Worm (Caenorhabditis elegans): ENCODE data around the gene T22D1.8.

The T22D1.8 gene

DNA sequence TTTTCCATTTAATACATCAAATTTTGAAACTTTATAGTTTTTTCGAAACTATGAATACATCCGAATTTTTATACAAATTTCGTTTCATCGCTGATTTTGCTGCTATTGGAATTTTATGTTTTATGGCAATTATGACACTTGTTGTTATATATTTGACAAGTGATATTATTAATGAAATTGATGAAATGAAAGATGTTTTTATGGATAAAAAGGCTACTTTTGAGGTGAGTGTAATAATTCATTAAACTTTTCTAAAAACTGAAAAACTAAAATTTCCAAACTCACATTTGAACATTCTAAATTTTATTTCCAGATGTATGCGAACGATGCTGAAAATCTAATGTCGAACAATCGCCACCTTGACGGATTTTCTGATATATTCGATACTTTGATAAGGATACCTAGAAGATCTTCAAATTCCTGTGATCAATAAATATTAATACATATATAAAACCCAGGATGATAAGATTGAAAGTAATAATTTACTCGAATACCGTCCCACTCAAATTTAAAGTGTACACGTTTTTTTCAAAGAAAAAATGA, at the start of gene T22D1.8, which contains the start of gene T22D1.17:
TSS of gene T22D1.8 (minus strand) at position 402 of the 543 bp plus-strand sequence.
TSS of gene T22D1.17 (plus strand) at position 51 of the 543 bp plus-strand sequence.
- TF ChIP-seq unc-62 (GFP tag; optimal IDR thresholded peaks at IDR 0.05), result no peak

ce11 chrIV:6954682-6955081, 48.5 kb upstream of the T22D1.8 start:
- TF ChIP-seq unc-62 (GFP tag; optimal IDR thresholded peaks at IDR 0.05), result no peak

- TF ChIP-seq unc-62 (GFP tag; optimal IDR thresholded peaks at IDR 0.05), result no peak
Observed at ce11 chrIV:6951259-6951658, 45.1 kb upstream of the T22D1.8 start.

DNA sequence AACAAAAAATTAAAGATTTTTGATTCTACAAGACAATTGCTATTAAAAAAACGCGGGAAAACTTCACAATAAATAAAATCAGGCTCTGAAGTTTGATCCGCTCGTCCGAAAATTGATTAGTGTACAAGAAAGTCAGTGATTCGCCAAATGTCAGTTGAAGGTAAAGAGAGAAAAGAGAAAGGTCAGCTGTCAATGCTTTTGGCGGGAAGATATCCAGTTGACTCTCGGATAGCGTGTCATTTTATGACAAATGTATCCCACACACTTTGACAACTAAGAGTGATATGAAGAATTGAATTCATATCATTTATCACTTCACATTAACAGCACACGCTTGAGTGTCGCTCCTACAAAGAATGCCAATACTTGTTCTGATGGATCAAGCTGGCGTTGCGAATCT, 40.7 kb upstream of the T22D1.8 start:
- TF ChIP-seq unc-62 (GFP tag; optimal IDR thresholded peaks at IDR 0.05), result no peak

ce11 chrIV:6941101-6941500, 35.0 kb upstream of the T22D1.8 start:
- no peak for TF ChIP-seq unc-62 (GFP tag; optimal IDR thresholded peaks at IDR 0.05)

- no peak for TF ChIP-seq unc-62 (GFP tag; optimal IDR thresholded peaks at IDR 0.05)
Observed at ce11 chrIV:6937548-6937947, 31.4 kb upstream of the T22D1.8 start, which contains the start of gene npr-12. TSS of gene npr-12 (minus strand) at chrIV:6937648.

DNA sequence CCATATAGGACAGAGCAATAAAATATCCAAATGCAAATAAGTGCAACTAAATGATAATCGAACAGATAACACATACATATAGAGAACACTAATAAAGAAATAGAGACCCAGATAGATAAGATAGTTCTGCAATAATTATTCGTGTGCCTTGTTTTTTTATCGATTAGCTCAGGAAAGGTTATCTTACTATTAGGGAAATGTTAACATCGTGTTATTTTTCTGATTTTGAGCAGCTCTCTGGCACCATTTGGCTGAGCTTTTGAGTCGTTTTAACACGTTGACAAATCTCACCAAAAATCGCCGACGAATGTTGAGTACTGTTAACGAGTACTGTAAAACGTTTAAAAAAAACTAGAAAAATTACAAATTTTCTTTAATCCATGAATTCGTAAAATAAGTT, 22.3 kb upstream of the T22D1.8 start, which contains the start of gene cest-6:
TSS of gene cest-6 (minus strand) at position 101 of the 400 bp plus-strand sequence.
- TF ChIP-seq unc-62 (GFP tag; optimal IDR thresholded peaks at IDR 0.05), result no peak

DNA sequence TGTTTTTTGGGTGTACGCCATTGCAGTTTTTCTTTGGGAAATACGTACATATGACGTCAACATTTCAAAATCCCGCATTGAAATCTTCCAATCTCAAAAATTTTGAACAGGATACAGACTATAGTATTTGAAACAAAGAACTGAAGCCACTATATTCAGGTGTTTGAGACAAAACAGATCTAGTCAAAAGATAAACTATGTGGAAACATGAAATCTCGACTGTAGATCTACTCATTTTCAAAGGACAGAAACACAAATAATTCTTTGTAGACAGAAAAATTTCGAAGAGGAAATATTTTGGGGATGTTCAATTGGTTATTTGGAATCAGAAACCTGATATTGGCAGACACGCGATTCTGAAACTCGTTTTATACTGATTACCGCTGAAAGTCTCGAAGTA, 19.4 kb upstream of the T22D1.8 start:
- no peak for TF ChIP-seq unc-62 (GFP tag; optimal IDR thresholded peaks at IDR 0.05)

DNA sequence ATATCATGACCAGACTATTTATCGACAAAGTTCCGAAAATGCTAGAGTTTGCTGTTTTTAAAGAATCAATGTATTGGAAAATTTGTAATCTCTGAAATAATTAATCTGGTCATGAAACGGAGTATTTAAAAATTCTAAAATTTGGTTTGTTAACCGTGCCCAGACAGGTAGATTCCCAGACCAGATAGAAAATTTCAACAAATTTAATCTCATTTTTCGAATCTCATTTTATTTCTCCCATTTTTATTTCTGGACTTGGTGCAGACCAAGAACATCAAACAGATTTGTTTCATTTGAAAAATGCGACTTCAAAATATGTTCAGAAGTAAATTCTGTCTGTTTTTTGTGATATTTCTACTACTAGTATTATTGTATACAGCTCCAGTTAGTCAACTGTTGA, 16.9 kb upstream of the T22D1.8 start, which contains the start of gene T22D1.1:
TSS of gene T22D1.1 (plus strand) at position 301 of the 400 bp plus-strand sequence.
- TF ChIP-seq unc-62 (GFP tag; optimal IDR thresholded peaks at IDR 0.05), result no peak

- TF ChIP-seq unc-62 (GFP tag; optimal IDR thresholded peaks at IDR 0.05), result no peak
Observed at ce11 chrIV:6920063-6920462, 13.9 kb upstream of the T22D1.8 start, which contains the start of gene T22D1.18. TSS of gene T22D1.18 (minus strand) at chrIV:6920163.

- no peak for TF ChIP-seq unc-62 (GFP tag; optimal IDR thresholded peaks at IDR 0.05)
Observed at ce11 chrIV:6919318-6919717, 13.2 kb upstream of the T22D1.8 start, which contains the start of gene ruvb-2. TSS of gene ruvb-2 (minus strand) at chrIV:6919406.

- no peak for TF ChIP-seq unc-62 (GFP tag; optimal IDR thresholded peaks at IDR 0.05)
Observed at ce11 chrIV:6916831-6917230, 10.7 kb upstream of the T22D1.8 start.

- TF ChIP-seq unc-62 (GFP tag; optimal IDR thresholded peaks at IDR 0.05), result no peak
Observed at ce11 chrIV:6912851-6913588, 6.9 kb upstream of the T22D1.8 start, which contains the start of gene T22D1.3. TSS of gene T22D1.3 (plus strand) at chrIV:6913538.

ce11 chrIV:6909863-6910733, 4.0 kb upstream of the T22D1.8 start, which contains the start of the genes rpn-1 and ribo-1:
TSS of gene rpn-1 (minus strand) at chrIV:6909913.
TSS of gene ribo-1 (plus strand) at chrIV:6910683.
- no peak for TF ChIP-seq unc-62 (GFP tag; optimal IDR thresholded peaks at IDR 0.05)

DNA sequence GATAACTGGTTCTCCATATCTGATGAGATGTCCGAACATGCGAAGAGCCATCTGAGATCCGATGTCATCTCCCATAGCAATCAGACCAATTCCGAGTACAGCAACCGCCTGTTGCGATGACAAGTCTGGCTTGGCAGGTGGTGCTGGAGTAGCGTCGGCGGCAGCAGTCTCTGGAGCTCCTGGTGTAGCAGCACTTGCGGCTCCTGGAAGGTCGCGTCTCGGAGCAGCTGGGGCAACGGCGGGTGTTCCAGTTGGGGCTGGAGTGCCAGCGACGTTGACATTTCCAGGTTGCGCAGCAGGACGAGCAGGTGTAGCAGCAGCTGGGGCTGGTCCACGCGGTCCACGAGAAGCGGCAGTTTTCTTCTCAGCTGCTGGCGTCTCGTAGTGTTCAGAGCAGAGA, 1.3 kb upstream of the T22D1.8 start:
- no peak for TF ChIP-seq unc-62 (GFP tag; optimal IDR thresholded peaks at IDR 0.05)

- no peak for TF ChIP-seq unc-62 (GFP tag; optimal IDR thresholded peaks at IDR 0.05)
Observed at ce11 chrIV:6905428-6905827, 720 bp downstream of the T22D1.8 start.
